Worm (Caenorhabditis elegans): ENCODE measurements around the gene F54D1.1.
A peak's percentile ranks its signal among the peaks of the same experiment; 100 is the strongest.

The F54D1.1 gene

ce11 chrIV:11269483-11269882, 7.8 kb downstream of the F54D1.1 start (continued):
- TF ChIP-seq elt-3 (tag; optimal IDR thresholded peaks at IDR 0.05) (no peak), lsy-2 (tag; optimal IDR thresholded peaks at IDR 0.05) (peak in 1 of 2 experiments; percentile 21)

ce11 chrIV:11271262-11271661, 9.6 kb downstream of the F54D1.1 start, which contains the start of gene nhr-7:
nhr-7 (minus strand) TSS chrIV:11271362.
- no peak for TF ChIP-seq lin-35 (GFP tag; optimal IDR thresholded peaks at IDR 0.05)
- TF ChIP-seq hlh-17 (GFP tag; optimal IDR thresholded peaks at IDR 0.05; ENCODE audit: borderline replicate concordance): no peak
- TF ChIP-seq nhr-76 (tag; optimal IDR thresholded peaks at IDR 0.05): no peak
- no peak for TF ChIP-seq efl-3 (GFP tag; optimal IDR thresholded peaks at IDR 0.05)
- peak; percentile 28 for TF ChIP-seq nhr-77 (tag; optimal IDR thresholded peaks at IDR 0.05)

ce11 chrIV:11273151-11273550, 11.5 kb downstream of the F54D1.1 start, which contains the start of gene gtl-2:
gtl-2 (plus strand) TSS chrIV:11273451.
- TF ChIP-seq skn-1 (tag; optimal IDR thresholded peaks at IDR 0.05) (no peak), pag-3 (tag; optimal IDR thresholded peaks at IDR 0.05; ENCODE audit: borderline replicate concordance, insufficient read depth) (no peak), xbp-1 (tag; optimal IDR thresholded peaks at IDR 0.05) (no peak), Y116A8C.19 (tag; optimal IDR thresholded peaks at IDR 0.05; ENCODE audit: borderline replicate concordance) (no peak), dpl-1 (GFP tag; optimal IDR thresholded peaks at IDR 0.05) (no peak), aly-2 (tag; optimal IDR thresholded peaks at IDR 0.05) (no peak), ztf-4 (tag; optimal IDR thresholded peaks at IDR 0.05) (no peak), dsc-1 (tag; optimal IDR thresholded peaks at IDR 0.05) (no peak), lin-13 (GFP tag; optimal IDR thresholded peaks at IDR 0.05) (no peak), unc-62 (GFP tag; optimal IDR thresholded peaks at IDR 0.05) (no peak), egl-13 (tag; optimal IDR thresholded peaks at IDR 0.05) (no peak), nhr-90 (tag; optimal IDR thresholded peaks at IDR 0.05; ENCODE audit: poor library complexity) (no peak), unc-86 (tag; optimal IDR thresholded peaks at IDR 0.05) (no peak), efl-1 (optimal IDR thresholded peaks at IDR 0.05) (no peak), efl-1 (GFP tag; optimal IDR thresholded peaks at IDR 0.05 in 1 of 2) (no peak)

ce11 chrIV:11276026-11276425, 14.4 kb downstream of the F54D1.1 start:
- no peak for TF ChIP-seq lin-14 (GFP tag; optimal IDR thresholded peaks at IDR 0.05)
- TF ChIP-seq efl-1 (optimal IDR thresholded peaks at IDR 0.05): no peak
- TF ChIP-seq efl-1 (GFP tag; optimal IDR thresholded peaks at IDR 0.05 in 1 of 2): no peak
- TF ChIP-seq sox-4 (tag; optimal IDR thresholded peaks at IDR 0.05): no peak
- TF ChIP-seq fos-1 (tag; optimal IDR thresholded peaks at IDR 0.05): no peak
- TF ChIP-seq unc-130 (tag; optimal IDR thresholded peaks at IDR 0.05): no peak
- no peak for TF ChIP-seq aha-1 (tag; optimal IDR thresholded peaks at IDR 0.05)
- no peak for TF ChIP-seq hlh-4 (tag; optimal IDR thresholded peaks at IDR 0.05)
- TF ChIP-seq ceh-8 (GFP tag; optimal IDR thresholded peaks at IDR 0.05): no peak
- no peak for TF ChIP-seq ceh-63 (GFP tag; optimal IDR thresholded peaks at IDR 0.05)
- no peak for TF ChIP-seq fkh-4 (tag; optimal IDR thresholded peaks at IDR 0.05; ENCODE audit: borderline replicate concordance)
- TF ChIP-seq C16A3.4 (tag; optimal IDR thresholded peaks at IDR 0.05): no peak

- TF ChIP-seq pqm-1 (tag; optimal IDR thresholded peaks at IDR 0.05) (peak; percentile 28), aha-1 (tag; optimal IDR thresholded peaks at IDR 0.05) (no peak), lsy-2 (tag; optimal IDR thresholded peaks at IDR 0.05) (peak in 1 of 2 experiments; percentile 20), fkh-4 (tag; optimal IDR thresholded peaks at IDR 0.05; ENCODE audit: borderline replicate concordance) (no peak), irx-1 (tag; optimal IDR thresholded peaks at IDR 0.05) (no peak), nhr-19 (GFP tag; conservative IDR thresholded peaks at IDR 0.05) (no peak; the same call in 1 of the 2 replicates), unc-130 (tag; optimal IDR thresholded peaks at IDR 0.05) (no peak), ces-1 (GFP tag; optimal IDR thresholded peaks at IDR 0.05) (no peak), nhr-77 (tag; optimal IDR thresholded peaks at IDR 0.05) (peak; percentile 76), mep-1 (tag; optimal IDR thresholded peaks at IDR 0.05) (no peak), skn-1 (tag; optimal IDR thresholded peaks at IDR 0.05) (no peak), grh-1 (GFP tag; IDR thresholded peaks at IDR 0.05) (no peak), efl-3 (GFP tag; optimal IDR thresholded peaks at IDR 0.05) (no peak), ceh-90 (tag; optimal IDR thresholded peaks at IDR 0.05) (no peak), unc-86 (tag; optimal IDR thresholded peaks at IDR 0.05) (no peak), lin-35 (GFP tag; optimal IDR thresholded peaks at IDR 0.05) (peak in 1 of 2 experiments; percentile 48), nhr-90 (tag; optimal IDR thresholded peaks at IDR 0.05; ENCODE audit: poor library complexity) (peak; percentile 50), nhr-237 (tag; optimal IDR thresholded peaks at IDR 0.05) (no peak), mef-2 (tag; optimal IDR thresholded peaks at IDR 0.05) (no peak), jun-1 (tag; optimal IDR thresholded peaks at IDR 0.05) (peak; percentile 46), elt-2 (tag; optimal IDR thresholded peaks at IDR 0.05) (peak; percentile 85), alr-1 (tag; optimal IDR thresholded peaks at IDR 0.05; ENCODE audit: borderline replicate concordance) (no peak), nhr-84 (tag; optimal IDR thresholded peaks at IDR 0.05) (no peak)
Measured at ce11 chrIV:11284102-11284531, 22.5 kb downstream of the F54D1.1 start.

All from whole organism, L1 larva.